Worm (Caenorhabditis elegans) whole organism, L3 larva: ENCODE data around the gene swan-1.

ENCODE experiments used
- R02D3.7 ChIP-seq: fragments of 150-350 bp; optimal IDR thresholded peaks from 2 replicates; lab custom pipeline; 2014; ENCODE audit warnings: missing biosample characterization, missing genetic modification characterization
- aly-2 ChIP-seq: fragments of 150-350 bp; optimal IDR thresholded peaks from 2 replicates; lab custom pipeline; 2014; ENCODE audit warnings: missing biosample characterization, missing genetic modification characterization
- ama-1 ChIP-seq: fragments of 150-350 bp; optimal IDR thresholded peaks from 2 replicates; lab custom pipeline; 2018
- ceh-28 ChIP-seq: fragments of 150-350 bp; optimal IDR thresholded peaks from 2 replicates; lab custom pipeline; 2014; ENCODE audit warnings: missing biosample characterization, missing genetic modification reagents, missing genetic modification characterization
- ceh-82 ChIP-seq: fragments of 150-350 bp; optimal IDR thresholded peaks from 2 replicates; lab custom pipeline; 2014; ENCODE audit warnings: missing biosample characterization, missing genetic modification characterization
- ceh-9 ChIP-seq: sonication (generic microtip); optimal IDR thresholded peaks from 2 replicates; lab custom pipeline; 2018; ENCODE audit warnings: missing biosample characterization, missing genetic modification characterization
- daf-12 ChIP-seq: fragments of 150-350 bp; optimal IDR thresholded peaks from 2 replicates; lab custom pipeline; 2014; ENCODE audit warnings: missing biosample characterization, missing genetic modification reagents, missing genetic modification characterization
- egl-27 ChIP-seq: sonication (generic microtip); optimal IDR thresholded peaks from 4 replicates; lab custom pipeline; 2017; ENCODE audit warnings: missing biosample characterization, missing genetic modification reagents, missing genetic modification characterization
- elt-1 ChIP-seq: fragments of 150-350 bp; optimal IDR thresholded peaks from 2 replicates; lab custom pipeline; 2014; ENCODE audit warnings: missing biosample characterization, missing genetic modification characterization
- elt-2 ChIP-seq: sonication (generic microtip); optimal IDR thresholded peaks from 2 replicates; lab custom pipeline; 2016; ENCODE audit warnings: missing genetic modification reagents, mild to moderate bottlenecking, missing genetic modification characterization, missing compliant biosample characterization
- elt-3 ChIP-seq, 3 experiments: fragments of 150-350 bp in 1 of 3; sonication (generic microtip) in 2 of 3; optimal IDR thresholded peaks; 2 replicates in 2 of 3; 4 replicates in 1 of 3; lab custom pipeline; 2014 to 2017; ENCODE audit warnings: missing biosample characterization in 3 of 3, missing genetic modification characterization in 3 of 3
- eor-1 ChIP-seq, 2 experiments: fragments of 150-350 bp; optimal IDR thresholded peaks; 2 replicates each; lab custom pipeline; 2014 to 2018; ENCODE audit warnings: missing biosample characterization in 2 of 2, missing genetic modification characterization in 2 of 2
- hmg-11 ChIP-seq: sonication (generic microtip); optimal IDR thresholded peaks from 2 replicates; lab custom pipeline; 2016; ENCODE audit warnings: missing genetic modification characterization, missing compliant biosample characterization
- jun-1 ChIP-seq: fragments of 150-350 bp; optimal IDR thresholded peaks from 2 replicates; lab custom pipeline; 2014; ENCODE audit warnings: missing biosample characterization, missing genetic modification reagents, missing genetic modification characterization
- lin-15B ChIP-seq: fragments of 150-350 bp; optimal IDR thresholded peaks from 2 replicates; lab custom pipeline; 2014; ENCODE audit warnings: missing biosample characterization, missing genetic modification characterization
- lin-39 ChIP-seq: fragments of 150-350 bp; optimal IDR thresholded peaks from 2 replicates; lab custom pipeline; 2018; ENCODE audit warnings: missing biosample characterization, missing genetic modification reagents, missing genetic modification characterization
- lsy-12 ChIP-seq: sonication (generic microtip); optimal IDR thresholded peaks from 2 replicates; lab custom pipeline; 2016; ENCODE audit warnings: mild to moderate bottlenecking, missing genetic modification characterization, missing compliant biosample characterization
- mdl-1 ChIP-seq: fragments of 150-350 bp; optimal IDR thresholded peaks from 2 replicates; lab custom pipeline; 2014; ENCODE audit warnings: missing biosample characterization, missing genetic modification characterization
- mml-1 ChIP-seq: fragments of 150-350 bp; sonication (generic microtip); optimal IDR thresholded peaks from 3 replicates; lab custom pipeline; 2014; ENCODE audit warnings: missing biosample characterization, missing genetic modification characterization
- nhr-11 ChIP-seq: fragments of 150-350 bp; optimal IDR thresholded peaks from 2 replicates; lab custom pipeline; 2014; ENCODE audit warnings: missing biosample characterization, missing genetic modification characterization
- nhr-12 ChIP-seq: fragments of 150-350 bp; optimal IDR thresholded peaks from 2 replicates; lab custom pipeline; 2014; ENCODE audit warnings: missing biosample characterization, missing genetic modification characterization
- nhr-237 ChIP-seq: fragments of 150-350 bp; optimal IDR thresholded peaks from 2 replicates; lab custom pipeline; 2014; ENCODE audit warnings: missing biosample characterization, missing genetic modification characterization
- nhr-28 ChIP-seq: fragments of 150-350 bp; optimal IDR thresholded peaks from 2 replicates; lab custom pipeline; 2014; ENCODE audit warnings: missing biosample characterization, missing genetic modification characterization
- nhr-43 ChIP-seq: sonication (generic microtip); optimal IDR thresholded peaks from 2 replicates; lab custom pipeline; 2016; ENCODE audit warnings: mild to moderate bottlenecking, missing genetic modification characterization, missing compliant biosample characterization; ENCODE audit not compliant: poor library complexity, severe bottlenecking
- nhr-67 ChIP-seq: fragments of 150-350 bp; optimal IDR thresholded peaks from 2 replicates; lab custom pipeline; 2014; ENCODE audit warnings: missing biosample characterization, missing genetic modification characterization
- nhr-77 ChIP-seq: fragments of 150-350 bp; optimal IDR thresholded peaks from 2 replicates; lab custom pipeline; 2014; ENCODE audit warnings: missing biosample characterization, missing genetic modification characterization
- pha-4 ChIP-seq: fragments of 150-350 bp; optimal IDR thresholded peaks from 2 replicates; lab custom pipeline; 2014; ENCODE audit warnings: missing biosample characterization, missing genetic modification reagents, missing genetic modification characterization
- pqm-1 ChIP-seq: fragments of 150-350 bp; optimal IDR thresholded peaks from 2 replicates; lab custom pipeline; 2017; ENCODE audit warnings: missing biosample characterization, missing genetic modification characterization, inconsistent platforms
- sea-2 ChIP-seq: fragments of 150-350 bp; sonication (generic microtip); optimal IDR thresholded peaks from 4 replicates; lab custom pipeline; 2014; ENCODE audit warnings: missing biosample characterization, missing genetic modification reagents, missing genetic modification characterization
- tbx-2 ChIP-seq: sonication (generic microtip); optimal IDR thresholded peaks from 2 replicates; lab custom pipeline; 2016; ENCODE audit warnings: mild to moderate bottlenecking, missing genetic modification characterization, missing compliant biosample characterization
- ztf-11 ChIP-seq: fragments of 150-350 bp; optimal IDR thresholded peaks from 2 replicates; lab custom pipeline; 2014; ENCODE audit warnings: missing biosample characterization, missing genetic modification characterization

Gene swan-1

ce11 chrV:13808462-13808867, 1.4 kb upstream of the swan-1 start (continued):
- TF ChIP-seq sea-2 (GFP tag; lab: Kevin White, UChicago), result no peak

ce11 chrV:13803902-13804301, 3.1 kb downstream of the swan-1 start, which contains the start of gene swan-2:
Gene swan-2, minus strand, starts transcription at chrV:13804281.
- TF ChIP-seq lin-15B (tag; lab: Kevin White, UChicago), result no peak
- TF ChIP-seq elt-2 (tag; lab: Kevin White, UChicago), result peak; percentile 5
- no peak for TF ChIP-seq eor-1 (tag; optimal IDR thresholded peaks at IDR 0.05; lab: Kevin White, UChicago)
- TF ChIP-seq lsy-12 (tag; lab: Kevin White, UChicago), result no peak
- no peak for TF ChIP-seq sea-2 (GFP tag; lab: Kevin White, UChicago)
- no peak for TF ChIP-seq nhr-237 (tag; lab: Kevin White, UChicago)
- peak; percentile 5 for TF ChIP-seq ama-1 (lab: Kevin White, UChicago)

- TF ChIP-seq nhr-28 (tag; lab: Kevin White, UChicago) (no peak), elt-3 (tag; optimal IDR thresholded peaks at IDR 0.05; lab: Kevin White, UChicago) (no peak), eor-1 (tag; optimal IDR thresholded peaks at IDR 0.05; lab: Kevin White, UChicago) (no peak), mdl-1 (tag; lab: Kevin White, UChicago) (no peak), ceh-9 (tag; lab: Kevin White, UChicago) (no peak), lin-39 (tag; lab: Kevin White, UChicago) (no peak), tbx-2 (tag; lab: Kevin White, UChicago) (no peak), ama-1 (lab: Kevin White, UChicago) (no peak), ceh-82 (tag; lab: Kevin White, UChicago) (no peak), egl-27 (tag; lab: Kevin White, UChicago) (no peak), sea-2 (GFP tag; lab: Kevin White, UChicago) (no peak), aly-2 (tag; lab: Kevin White, UChicago) (no peak), elt-1 (tag; lab: Kevin White, UChicago) (no peak)
Observed at ce11 chrV:13799190-13799589, 7.8 kb downstream of the swan-1 start.

- TF ChIP-seq nhr-77 (tag; lab: Kevin White, UChicago) (no peak), daf-12 (tag; lab: Kevin White, UChicago) (no peak), lsy-12 (tag; lab: Kevin White, UChicago) (no peak), tbx-2 (tag; lab: Kevin White, UChicago) (no peak), mml-1 (tag; lab: Kevin White, UChicago) (peak; percentile 22), nhr-11 (no peak), sea-2 (GFP tag; lab: Kevin White, UChicago) (no peak), nhr-12 (tag; lab: Kevin White, UChicago) (no peak), ztf-11 (no peak), egl-27 (tag; lab: Kevin White, UChicago) (no peak), ama-1 (lab: Kevin White, UChicago) (peak; percentile 73), nhr-43 (tag; lab: Kevin White, UChicago) (no peak), hmg-11 (tag; lab: Kevin White, UChicago) (no peak), R02D3.7 (tag; lab: Kevin White, UChicago) (no peak), pha-4 (tag; lab: Kevin White, UChicago) (peak; percentile 34), nhr-67 (tag; lab: Kevin White, UChicago) (no peak), pqm-1 (tag; lab: Kevin White, UChicago) (no peak), ceh-28 (tag; lab: Kevin White, UChicago) (no peak), eor-1 (tag; optimal IDR thresholded peaks at IDR 0.05; lab: Kevin White, UChicago) (no peak), jun-1 (tag; lab: Kevin White, UChicago) (no peak), elt-1 (tag; lab: Kevin White, UChicago) (no peak)
Observed at ce11 chrV:13796246-13796776, 10.7 kb downstream of the swan-1 start, which contains the start of gene twk-32. Gene twk-32, plus strand, starts transcription at chrV:13796641.

ce11 chrV:13794046-13794445, 13.0 kb downstream of the swan-1 start:
- no peak for TF ChIP-seq eor-1 (tag; optimal IDR thresholded peaks at IDR 0.05; lab: Kevin White, UChicago)
- peak; percentile 36 for TF ChIP-seq ama-1 (lab: Kevin White, UChicago)
